Fruit fly (Drosophila melanogaster): ENCODE data around the gene CG4596.

The CG4596 gene

DNA sequence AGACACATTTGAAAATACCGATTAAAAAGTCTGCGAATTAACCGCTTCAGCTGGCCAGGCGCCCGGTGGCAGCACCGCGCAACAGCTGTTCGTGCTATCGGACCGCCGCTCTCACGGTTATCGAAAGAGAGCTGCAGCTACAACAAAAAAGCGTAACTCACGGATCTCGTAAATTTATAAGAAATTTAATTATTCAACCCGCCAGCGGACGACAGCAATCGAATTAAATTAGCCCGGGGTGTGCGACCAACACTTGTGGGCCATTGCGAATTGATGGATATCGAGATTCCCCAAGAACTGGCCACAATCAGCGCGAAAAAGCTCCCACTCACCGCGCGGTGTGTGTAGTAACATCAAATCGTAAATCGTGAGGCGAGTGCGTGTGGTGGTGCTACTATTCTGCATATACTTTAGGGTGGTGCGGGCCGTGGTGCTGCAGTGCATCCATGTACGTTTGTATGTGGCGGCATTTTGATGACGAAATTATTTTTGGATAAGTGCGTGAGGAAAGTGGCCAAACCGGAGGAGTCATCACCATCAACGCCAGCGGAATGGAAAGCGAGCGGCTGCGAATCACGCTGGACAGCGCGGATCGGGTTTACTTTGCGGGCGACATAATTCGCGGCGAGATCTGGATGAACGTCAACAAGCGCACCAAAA is 12.7 kb downstream of the CG4596 start, which contains the start of gene Leash (continued):
- TF ChIP-seq cyc (GFP tag; optimal IDR thresholded peaks at IDR 0.05) (no peak), vri (GFP tag; optimal IDR thresholded peaks at IDR 0.05) (peak; percentile 60), ss (GFP tag; optimal IDR thresholded peaks at IDR 0.05) (peak; percentile 13 to 36), CG8119 (GFP tag; IDR thresholded peaks at IDR 0.05) (no peak), Blimp-1 (GFP tag; optimal IDR thresholded peaks at IDR 0.05) (no peak), CG31627 (GFP tag; optimal IDR thresholded peaks at IDR 0.05) (no peak), Eip78C (GFP tag) (peak; percentile 64), Gug (GFP tag; IDR thresholded peaks at IDR 0.05) (no peak), CG4318 (GFP tag; optimal IDR thresholded peaks at IDR 0.05) (no peak), CG6276 (GFP tag; optimal IDR thresholded peaks at IDR 0.05) (peak; percentile 29), Eip75B (GFP tag; optimal IDR thresholded peaks at IDR 0.05) (no peak), CG16779 (tag; optimal IDR thresholded peaks at IDR 0.05) (no peak), Ets96B (tag; optimal IDR thresholded peaks at IDR 0.05) (no peak)

- peak; percentile 93 for TF ChIP-seq CG6792 (GFP tag; optimal IDR thresholded peaks at IDR 0.05)
- peak; percentile 81 for TF ChIP-seq fd59A (GFP tag; optimal IDR thresholded peaks at IDR 0.05)
- TF ChIP-seq Met (GFP tag; optimal IDR thresholded peaks at IDR 0.05) = peak; percentile 95
- peak; percentile 88 for TF ChIP-seq CG8632 (GFP tag; optimal IDR thresholded peaks at IDR 0.05)
- peak; percentile 77 for TF ChIP-seq CG8319 (GFP tag; optimal IDR thresholded peaks at IDR 0.05)
- TF ChIP-seq topi (GFP tag; optimal IDR thresholded peaks at IDR 0.05) = peak; percentile 93
- TF ChIP-seq CG3919 (GFP tag; optimal IDR thresholded peaks at IDR 0.05) = peak; percentile 94
- peak; percentile 76 for TF ChIP-seq CG3032 (tag; optimal IDR thresholded peaks at IDR 0.05)
- TF ChIP-seq CG6808 (GFP tag; optimal IDR thresholded peaks at IDR 0.05) = peak; percentile 79
- peak; percentile 80 for TF ChIP-seq CG11902 (GFP tag; optimal IDR thresholded peaks at IDR 0.05)
- peak; percentile 80 for TF ChIP-seq CG7368 (GFP tag; optimal IDR thresholded peaks at IDR 0.05)
- peak; percentile 82 for TF ChIP-seq dac (GFP tag; optimal IDR thresholded peaks at IDR 0.05)
- peak; percentile 92 for TF ChIP-seq Smox (GFP tag; optimal IDR thresholded peaks at IDR 0.05)
- TF ChIP-seq CG6163 (GFP tag; IDR thresholded peaks at IDR 0.05) = peak; percentile 92
- TF ChIP-seq Eip78C (GFP tag) = peak; percentile 98
- TF ChIP-seq ss (GFP tag; optimal IDR thresholded peaks at IDR 0.05) = peak; percentile 83 to 86
- TF ChIP-seq Ets21C (GFP tag; optimal IDR thresholded peaks at IDR 0.05) = peak; percentile 87
- TF ChIP-seq Sox14 (GFP tag; optimal IDR thresholded peaks at IDR 0.05) = peak; percentile 85
- TF ChIP-seq salr (GFP tag; optimal IDR thresholded peaks at IDR 0.05) = peak; percentile 45 to 79
- TF ChIP-seq lz (GFP tag; optimal IDR thresholded peaks at IDR 0.05) = peak; percentile 95
- TF ChIP-seq pdm3 (GFP tag; optimal IDR thresholded peaks at IDR 0.05) = peak; percentile 91
- peak; percentile 86 for TF ChIP-seq spab (GFP tag; optimal IDR thresholded peaks at IDR 0.05)
- peak; percentile 93 for TF ChIP-seq net (GFP tag; optimal IDR thresholded peaks at IDR 0.05)
- peak; percentile 94 for TF ChIP-seq CG31627 (GFP tag; optimal IDR thresholded peaks at IDR 0.05)
- TF ChIP-seq CG1621 (tag; optimal IDR thresholded peaks at IDR 0.05) = peak; percentile 70
- peak; percentile 93 for TF ChIP-seq Sox102F (GFP tag; optimal IDR thresholded peaks at IDR 0.05)
- peak; percentile 94 for TF ChIP-seq Eip75B (GFP tag; optimal IDR thresholded peaks at IDR 0.05)
- peak; percentile 93 for TF ChIP-seq CG32006 (GFP tag; optimal IDR thresholded peaks at IDR 0.05)
- TF ChIP-seq Ets96B (tag; optimal IDR thresholded peaks at IDR 0.05) = peak; percentile 81
- TF ChIP-seq CG6276 (GFP tag; optimal IDR thresholded peaks at IDR 0.05) = peak; percentile 90
- TF ChIP-seq CG9139 (GFP tag; optimal IDR thresholded peaks at IDR 0.05) = peak; percentile 80
- TF ChIP-seq CG6854 (GFP tag; optimal IDR thresholded peaks at IDR 0.05) = peak; percentile 76
- peak; percentile 91 for TF ChIP-seq cyc (GFP tag; optimal IDR thresholded peaks at IDR 0.05)
- peak; percentile 89 for TF ChIP-seq vri (GFP tag; optimal IDR thresholded peaks at IDR 0.05)
- TF ChIP-seq CG11294 (GFP tag; IDR thresholded peaks at IDR 0.05) = peak; percentile 83
- TF ChIP-seq CG15336 (GFP tag; IDR thresholded peaks at IDR 0.05) = peak; percentile 95
- TF ChIP-seq CG11762 (GFP tag; optimal IDR thresholded peaks at IDR 0.05; ENCODE audit: insufficient read depth) = peak; percentile 86
- peak; percentile 84 for TF ChIP-seq Sox15 (GFP tag; optimal IDR thresholded peaks at IDR 0.05)
- TF ChIP-seq fd85E (GFP tag; optimal IDR thresholded peaks at IDR 0.05) = peak; percentile 80
- peak; percentile 93 for TF ChIP-seq OdsH (GFP tag; optimal IDR thresholded peaks at IDR 0.05)
- peak; percentile 96 for TF ChIP-seq CG8119 (GFP tag; IDR thresholded peaks at IDR 0.05)
- no peak for TF ChIP-seq Hr38 (GFP tag; optimal IDR thresholded peaks at IDR 0.05)
Observed at dm6 chr3R:10886462-10887315, 13.9 kb downstream of the CG4596 start.
